Worm (Caenorhabditis elegans) whole organism, early embryonic: ENCODE measurements around the gene let-418.

Experiments
- B0310.2 ChIP-seq: sonication (generic microtip); optimal IDR thresholded peaks from 2 replicates; lab custom pipeline; 2016; ENCODE audit warnings: mild to moderate bottlenecking, missing genetic modification characterization, missing compliant biosample characterization
- F13C5.2 ChIP-seq: sonication (generic microtip); optimal IDR thresholded peaks from 2 replicates; lab custom pipeline; 2017; ENCODE audit warnings: mild to moderate bottlenecking, missing genetic modification characterization, inconsistent platforms, missing compliant biosample characterization
- aly-1 ChIP-seq: sonication (generic microtip); optimal IDR thresholded peaks from 2 replicates; lab custom pipeline; 2016; ENCODE audit warnings: missing genetic modification characterization, missing compliant biosample characterization
- ama-1 ChIP-seq: fragments of 150-350 bp; optimal IDR thresholded peaks from 2 replicates; lab custom pipeline; 2014
- ceh-13 ChIP-seq: fragments of 200-800 bp; sonication (Bioruptor generic); optimal IDR thresholded peaks from 2 replicates; lab custom pipeline; 2018; ENCODE audit warnings: mild to moderate bottlenecking, missing genetic modification characterization, missing compliant biosample characterization
- ceh-36 ChIP-seq: sonication (generic microtip); optimal IDR thresholded peaks from 2 replicates; lab custom pipeline; 2016; ENCODE audit warnings: missing genetic modification characterization, inconsistent platforms, missing compliant biosample characterization
- ets-7 ChIP-seq: sonication (generic microtip); optimal IDR thresholded peaks from 2 replicates; lab custom pipeline; 2016; ENCODE audit warnings: missing genotype, missing genetic modification characterization, missing compliant biosample characterization
- flt-1 ChIP-seq: fragments of 200-800 bp; sonication (Bioruptor generic); IDR thresholded peaks from 2 replicates; pipeline ENCODE4 v1.3.6; 2022; ENCODE audit warnings: missing genetic modification characterization, missing compliant biosample characterization
- hmbx-1 ChIP-seq: sonication (generic microtip); optimal IDR thresholded peaks from 2 replicates; lab custom pipeline; 2016; ENCODE audit warnings: mild to moderate bottlenecking, missing genetic modification characterization, missing compliant biosample characterization
- hnd-1 ChIP-seq: sonication (generic microtip); optimal IDR thresholded peaks from 2 replicates; lab custom pipeline; 2016; ENCODE audit warnings: missing genetic modification characterization, missing compliant biosample characterization
- pes-1 ChIP-seq: fragments of 200-800 bp; sonication (Bioruptor generic); IDR thresholded peaks from 2 replicates; pipeline ENCODE4 v1.3.6; 2022; ENCODE audit warnings: missing genetic modification reagents, missing genetic modification characterization, missing compliant biosample characterization
- sea-1 ChIP-seq: fragments of 200-800 bp; sonication (Bioruptor generic); conservative IDR thresholded peaks from 2 replicates; pipeline ENCODE4 v1.3.6; 2022; ENCODE audit warnings: missing genetic modification characterization, missing compliant biosample characterization
- tbx-11 ChIP-seq: fragments of 200-800 bp; sonication (Bioruptor generic); IDR thresholded peaks from 2 replicates; pipeline ENCODE4 v1.3.6; 2022; ENCODE audit warnings: missing genetic modification characterization, missing compliant biosample characterization
- tbx-37 ChIP-seq: fragments of 200-800 bp; sonication (Bioruptor generic); conservative IDR thresholded peaks from 2 replicates; pipeline ENCODE4 v1.3.6; 2022; ENCODE audit warnings: missing genetic modification reagents, missing genetic modification characterization, missing compliant biosample characterization
- tra-4 ChIP-seq: sonication (generic microtip); optimal IDR thresholded peaks from 2 replicates; lab custom pipeline; 2017; ENCODE audit warnings: missing genetic modification characterization, missing compliant biosample characterization

The let-418 gene

DNA sequence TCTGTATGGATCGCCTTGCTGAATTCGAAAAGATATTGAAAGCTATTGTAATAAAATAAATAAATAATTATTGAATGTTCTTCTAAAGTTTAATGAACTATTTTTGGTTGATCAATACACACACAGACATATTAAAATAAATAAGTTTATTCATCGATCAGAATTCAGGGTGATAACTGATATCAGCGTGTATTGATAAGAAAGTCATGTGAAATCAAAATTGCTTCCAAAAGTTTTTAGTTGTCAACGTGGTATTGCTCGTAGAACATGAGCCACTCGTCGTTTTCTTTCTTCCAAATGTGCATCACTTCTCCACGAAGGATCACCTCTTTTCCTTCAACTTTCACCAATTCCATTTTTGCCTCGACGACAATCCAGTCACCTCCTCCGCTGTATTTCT is 55.8 kb downstream of the let-418 start:
- no peak for TF ChIP-seq ceh-36 (tag; lab: Kevin White, UChicago)
- TF ChIP-seq F13C5.2, result no peak
- no peak for TF ChIP-seq B0310.2 (tag; lab: Kevin White, UChicago)
- no peak for TF ChIP-seq ama-1 (lab: Kevin White, UChicago)
- TF ChIP-seq pes-1 (GFP tag; lab: Robert Waterston, UW), result no peak
- no peak for TF ChIP-seq aly-1 (tag; lab: Kevin White, UChicago)
- no peak for TF ChIP-seq ets-7 (tag; lab: Kevin White, UChicago)
- no peak for TF ChIP-seq hnd-1
- TF ChIP-seq tbx-11, result no peak
- no peak for TF ChIP-seq ceh-13 (GFP tag; lab: Kevin White, UChicago)
- TF ChIP-seq tbx-37 (GFP tag; lab: Robert Waterston, UW), result no peak
- TF ChIP-seq sea-1, result no peak
- no peak for TF ChIP-seq flt-1 (GFP tag; lab: Robert Waterston, UW)
- TF ChIP-seq tra-4 (tag; lab: Kevin White, UChicago), result no peak
- no peak for TF ChIP-seq hmbx-1 (tag; lab: Kevin White, UChicago)
